Worm (Caenorhabditis elegans) whole organism, midembryonic: ENCODE data around the gene C01G12.7.

Experiments used
- cog-1 ChIP-seq: sonication (generic microtip); optimal IDR thresholded peaks from 2 replicates; lab custom pipeline; 2016; ENCODE audit warnings: missing genetic modification characterization, missing compliant biosample characterization
- flt-1 ChIP-seq: fragments of 200-800 bp; sonication (Bioruptor generic); IDR thresholded peaks from 2 replicates; pipeline ENCODE4 v1.3.6; 2022; ENCODE audit warnings: missing genetic modification characterization, missing compliant biosample characterization
- klf-2 ChIP-seq: fragments of 200-800 bp; sonication (Bioruptor generic); conservative IDR thresholded peaks from 2 replicates; pipeline ENCODE4 v1.3.6; 2022; ENCODE audit warnings: missing genetic modification reagents, missing genetic modification characterization, missing compliant biosample characterization
- ref-1 ChIP-seq: fragments of 200-800 bp; sonication (Bioruptor generic); conservative IDR thresholded peaks from 2 replicates; pipeline ENCODE4 v1.3.6; 2022; ENCODE audit warnings: missing genetic modification reagents, missing genetic modification characterization, missing compliant biosample characterization
- tab-1 ChIP-seq: fragments of 200-800 bp; sonication (Bioruptor generic); IDR thresholded peaks from 2 replicates; pipeline ENCODE4 v1.3.6; 2022; ENCODE audit warnings: missing genetic modification characterization, missing compliant biosample characterization
- ztf-23 ChIP-seq: fragments of 200-800 bp; sonication (Bioruptor generic); IDR thresholded peaks from 2 replicates; pipeline ENCODE4 v1.3.6; 2022; ENCODE audit warnings: missing genetic modification reagents, missing genetic modification characterization, missing compliant biosample characterization
- ztf-29 ChIP-seq: fragments of 200-800 bp; sonication (Bioruptor generic); IDR thresholded peaks from 2 replicates; pipeline ENCODE4 v1.3.6; 2022; ENCODE audit warnings: missing genetic modification reagents, missing genetic modification characterization, missing compliant biosample characterization

DNA sequence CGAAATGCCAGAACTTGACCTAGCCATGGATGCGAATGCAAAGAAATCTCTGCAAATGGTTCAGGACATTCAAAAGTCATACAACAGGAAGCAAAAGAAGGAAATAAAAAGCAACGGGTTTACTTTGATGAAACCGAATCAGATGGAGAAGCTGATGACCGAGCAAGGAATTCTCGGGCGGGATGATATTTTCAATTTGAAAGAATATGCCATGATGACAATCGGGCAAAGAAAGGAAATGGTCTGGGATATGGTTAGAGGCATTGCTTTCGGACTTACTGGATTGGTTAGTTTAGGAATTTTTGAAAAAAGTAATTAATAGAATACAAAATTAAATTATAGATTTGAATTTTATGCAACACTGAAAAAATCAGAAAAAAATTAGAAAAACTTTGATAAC lies 29.0 kb upstream of the C01G12.7 start:
- TF ChIP-seq ref-1 (GFP tag; lab: Robert Waterston, UW) (no peak), ztf-29 (no peak), flt-1 (GFP tag; lab: Robert Waterston, UW) (no peak), ztf-23 (GFP tag; lab: Robert Waterston, UW) (no peak), cog-1 (tag; lab: Kevin White, UChicago) (no peak), tab-1 (no peak), klf-2 (no peak)
